Fruit fly (Drosophila melanogaster): ENCODE results near the gene wupA.

Gene wupA

DNA sequence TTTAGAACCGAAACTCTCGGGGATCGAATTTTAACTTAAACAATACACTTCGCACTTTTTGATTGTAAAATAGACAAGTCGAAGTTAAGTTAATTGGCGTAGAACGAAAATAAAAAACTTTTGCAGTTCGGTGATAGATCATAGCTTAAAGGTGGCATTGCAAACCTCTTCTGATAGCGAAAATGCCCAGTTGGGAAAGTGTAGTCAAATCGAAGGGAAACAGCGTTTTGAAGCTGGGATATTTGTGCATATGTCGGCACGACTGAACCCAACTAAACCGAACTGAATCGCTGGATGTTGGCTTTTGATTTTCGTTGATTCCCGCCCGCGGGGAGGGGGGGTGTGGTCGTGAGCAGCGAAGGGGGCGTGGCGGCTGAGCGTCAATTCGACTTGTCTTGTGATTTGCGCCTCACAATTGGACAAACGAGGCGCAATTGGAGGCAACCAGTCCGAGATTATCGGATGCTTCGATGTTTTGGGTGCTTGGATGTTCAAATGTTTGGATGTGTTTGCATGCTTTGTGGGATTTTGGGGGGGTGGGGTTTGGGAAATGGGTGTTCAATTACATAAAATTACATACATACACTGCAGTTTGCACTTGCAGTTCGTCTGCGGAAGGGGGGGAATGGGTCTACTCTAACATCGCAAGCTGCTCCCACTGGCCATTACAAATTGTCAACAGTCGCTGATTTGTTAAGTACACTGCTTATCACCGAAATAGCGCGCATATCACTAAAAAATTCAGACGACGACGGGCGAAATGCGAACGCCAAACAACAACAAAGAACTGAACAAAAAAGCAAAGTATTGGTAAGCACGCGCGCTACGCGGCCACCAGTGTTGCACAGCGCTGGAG is 31.9 kb downstream of the wupA start:
- no peak for TF ChIP-seq CTCF (optimal IDR thresholded peaks at IDR 0.05)
- no peak for TF ChIP-seq CG8478 (optimal IDR thresholded peaks at IDR 0.05)

- TF ChIP-seq CG8478 (optimal IDR thresholded peaks at IDR 0.05): no peak
- no peak for TF ChIP-seq CTCF (optimal IDR thresholded peaks at IDR 0.05)
Measured at dm6 chrX:18083528-18084365, 33.0 kb downstream of the wupA start.

DNA sequence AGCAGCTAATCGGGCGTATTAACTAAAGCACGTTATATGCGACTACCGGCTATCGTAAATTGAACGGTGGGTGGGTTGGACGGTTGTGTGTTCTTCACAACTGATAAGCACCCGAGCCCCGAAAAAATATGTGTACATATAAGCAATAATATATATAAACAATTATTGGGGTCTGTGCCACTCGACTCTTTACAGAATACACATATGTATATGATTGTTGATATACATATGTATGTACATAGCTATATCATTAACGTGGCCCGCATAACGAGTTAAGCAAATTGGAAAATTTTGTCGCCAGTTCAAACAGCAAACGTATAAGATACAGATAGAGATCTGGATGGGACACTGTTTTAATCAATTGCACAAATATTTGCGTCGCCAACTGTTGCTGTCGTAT is 34.0 kb downstream of the wupA start:
- TF ChIP-seq CTCF (optimal IDR thresholded peaks at IDR 0.05) (no peak), CG8478 (optimal IDR thresholded peaks at IDR 0.05) (no peak)

- TF ChIP-seq CTCF (optimal IDR thresholded peaks at IDR 0.05) (no peak), CG8478 (optimal IDR thresholded peaks at IDR 0.05) (no peak)
Measured at dm6 chrX:18064183-18064582, 52.5 kb downstream of the wupA start, which contains the start of gene Dhc16F. Gene Dhc16F (plus strand): TSS chrX:18064483.

DNA sequence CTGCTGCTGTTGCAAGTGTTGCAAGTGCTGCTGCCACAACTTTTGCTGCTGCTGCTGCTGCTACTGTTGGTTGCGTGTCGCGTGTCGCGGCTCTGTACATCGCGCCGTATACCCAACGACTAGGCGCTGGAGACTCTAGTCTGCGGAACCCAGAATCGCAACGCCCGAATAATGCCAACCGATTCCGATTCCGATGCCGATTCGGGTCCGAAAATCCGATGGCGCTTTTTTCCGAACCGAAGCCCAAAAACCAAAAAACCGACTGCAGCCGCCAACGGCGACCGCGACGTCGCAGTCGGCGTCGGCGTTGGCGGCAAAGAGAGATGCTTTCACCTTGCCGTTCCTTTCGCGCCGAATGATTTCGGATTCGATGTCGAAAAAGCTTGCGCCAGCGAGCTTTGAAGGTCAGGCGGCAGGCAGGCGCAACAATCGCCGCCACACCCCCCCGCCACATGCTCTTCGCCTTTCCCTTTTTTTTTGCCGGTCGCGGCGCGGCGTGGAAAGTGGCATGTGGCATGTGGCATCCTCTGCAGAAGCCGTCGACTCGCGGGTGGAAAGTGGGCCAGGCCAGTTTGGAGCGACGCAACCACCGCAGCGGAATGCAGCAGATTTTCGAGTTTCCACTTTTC is 53.5 kb downstream of the wupA start, which contains the start of gene Sh:
Sh (minus strand) TSS at position 104 of the 629 bp plus-strand sequence.
- no peak for TF ChIP-seq CTCF (optimal IDR thresholded peaks at IDR 0.05)

dm6 chrX:18058108-18058507 is 58.6 kb downstream of the wupA start:
- no peak for TF ChIP-seq CG8478 (optimal IDR thresholded peaks at IDR 0.05)
- no peak for TF ChIP-seq CTCF (optimal IDR thresholded peaks at IDR 0.05)

DNA sequence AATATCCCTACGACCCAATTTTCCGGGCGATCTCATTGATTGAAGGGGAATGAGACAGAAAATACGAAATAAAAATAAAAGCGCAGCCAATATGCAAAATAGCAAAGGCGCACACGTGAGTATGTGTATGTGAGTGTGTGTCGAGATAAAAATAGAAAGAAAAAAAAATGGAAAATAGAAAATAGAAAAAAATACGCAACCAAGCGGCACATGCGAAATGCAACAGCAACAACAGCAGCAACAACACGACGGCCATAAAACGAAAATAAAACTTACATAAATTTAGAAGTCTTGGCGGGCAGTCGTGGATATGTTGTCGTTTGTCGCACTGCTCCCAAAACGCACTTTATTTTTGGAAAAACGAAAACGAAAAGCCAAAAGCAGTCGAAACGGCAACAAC is 59.5 kb downstream of the wupA start:
- no peak for TF ChIP-seq CTCF (optimal IDR thresholded peaks at IDR 0.05)
- no peak for TF ChIP-seq CG8478 (optimal IDR thresholded peaks at IDR 0.05)
